Fruit fly (Drosophila melanogaster): ENCODE measurements around the gene CG34353.

- TF ChIP-seq pan (optimal IDR thresholded peaks at IDR 0.05) (no peak), OdsH (GFP tag; optimal IDR thresholded peaks at IDR 0.05) (no peak), ey (GFP tag; optimal IDR thresholded peaks at IDR 0.05) (no peak), Hr78 (GFP tag; optimal IDR thresholded peaks at IDR 0.05) (no peak), CrebA (GFP tag; optimal IDR thresholded peaks at IDR 0.05; ENCODE audit: borderline replicate concordance) (no peak)
Observed at dm6 chr3R:27739999-27740398, 165.6 kb downstream of the CG34353 start.

Measured in whole organism, wandering third instar larva.